Fruit fly (Drosophila melanogaster) whole organism, embryonic: Measurements from ENCODE around the gene CG34148.

ENCODE experiments used
- ATbp ChIP-seq: fragments of 200-800 bp; sonication (Bioruptor generic); optimal IDR thresholded peaks from 2 replicates; lab custom pipeline; 2017; ENCODE audit warnings: missing biosample characterization, mild to moderate bottlenecking, missing genetic modification characterization, missing genetic modification reagents
- Ada2b ChIP-seq: fragments of 200-800 bp; sonication (Bioruptor generic); IDR thresholded peaks from 2 replicates; pipeline ENCODE4 v1.3.6; 2022; ENCODE audit warnings: missing biosample characterization, missing genetic modification characterization
- Adf1 ChIP-seq: fragments of 200-800 bp; sonication (Bioruptor generic); IDR thresholded peaks from 2 replicates; pipeline ENCODE4 v1.3.6; 2022; ENCODE audit warnings: missing biosample characterization, missing genetic modification characterization
- Atf-2 ChIP-seq: fragments of 200-800 bp; sonication (Bioruptor generic); optimal IDR thresholded peaks from 2 replicates; lab custom pipeline; 2016; ENCODE audit warnings: missing biosample characterization, missing genetic modification characterization
- CG10267 ChIP-seq: fragments of 200-800 bp; sonication (Bioruptor generic); optimal IDR thresholded peaks from 2 replicates; lab custom pipeline; 2018; ENCODE audit warnings: missing biosample characterization, mild to moderate bottlenecking, missing genetic modification characterization, moderate library complexity
- CG10462 ChIP-seq: fragments of 200-800 bp; sonication (Bioruptor generic); optimal IDR thresholded peaks from 2 replicates; lab custom pipeline; 2016; ENCODE audit warnings: missing biosample characterization, missing genetic modification characterization
- CG10543 ChIP-seq: fragments of 200-800 bp; sonication (Bioruptor generic); optimal IDR thresholded peaks from 3 replicates; lab custom pipeline; 2017; ENCODE audit warnings: missing biosample characterization, mild to moderate bottlenecking, missing genetic modification characterization, moderate library complexity
- CG10959 ChIP-seq: fragments of 200-800 bp; sonication (Bioruptor generic); IDR thresholded peaks from 2 replicates; pipeline ENCODE4 v1.3.6; 2022; ENCODE audit warnings: missing biosample characterization, missing genetic modification characterization
- CG11247 ChIP-seq: fragments of 200-800 bp; sonication (Bioruptor generic); IDR thresholded peaks from 2 replicates; pipeline ENCODE4 v1.3.6; 2022; ENCODE audit warnings: missing biosample characterization, missing genetic modification characterization
- CG12391 ChIP-seq: fragments of 200-800 bp; sonication (Bioruptor generic); optimal IDR thresholded peaks from 3 replicates; lab custom pipeline; 2018; ENCODE audit warnings: missing biosample characterization, mild to moderate bottlenecking, missing genetic modification characterization, moderate library complexity
- CG13775 ChIP-seq: fragments of 200-800 bp; sonication (Bioruptor generic); optimal IDR thresholded peaks from 3 replicates; lab custom pipeline; 2017; ENCODE audit warnings: missing biosample characterization, mild to moderate bottlenecking, missing genetic modification characterization
- CG1647 ChIP-seq: fragments of 200-800 bp; sonication (Bioruptor generic); optimal IDR thresholded peaks from 3 replicates; lab custom pipeline; 2016; ENCODE audit warnings: missing biosample characterization, missing genetic modification characterization
- CG30020 ChIP-seq: fragments of 200-800 bp; optimal IDR thresholded peaks from 2 replicates; lab custom pipeline; 2019; ENCODE audit warnings: missing biosample characterization, mild to moderate bottlenecking, missing genetic modification characterization, moderate library complexity
- CG31365 ChIP-seq: fragments of 200-800 bp; sonication (Bioruptor generic); optimal IDR thresholded peaks from 2 replicates; lab custom pipeline; 2018; ENCODE audit warnings: missing biosample characterization, mild to moderate bottlenecking, missing genetic modification characterization
- CG34376 ChIP-seq: fragments of 200-800 bp; sonication (Bioruptor generic); optimal IDR thresholded peaks from 2 replicates; lab custom pipeline; 2018; ENCODE audit warnings: missing biosample characterization, mild to moderate bottlenecking, missing genetic modification characterization
- CG42726 ChIP-seq: fragments of 200-800 bp; sonication (Bioruptor generic); IDR thresholded peaks from 2 replicates; pipeline ENCODE4 v1.3.6; 2022; ENCODE audit warnings: missing biosample characterization, missing genetic modification characterization; ENCODE audit not compliant: partially characterized antibody
- CG4282 ChIP-seq: fragments of 200-800 bp; sonication (Bioruptor generic); optimal IDR thresholded peaks from 2 replicates; lab custom pipeline; 2016; ENCODE audit warnings: missing biosample characterization, missing genetic modification characterization
- CG6765 ChIP-seq: fragments of 200-800 bp; sonication (Bioruptor generic); optimal IDR thresholded peaks from 3 replicates; lab custom pipeline; 2017; ENCODE audit warnings: missing biosample characterization, mild to moderate bottlenecking, missing genetic modification characterization
- CG9609 ChIP-seq: fragments of 200-800 bp; sonication (Bioruptor generic); optimal IDR thresholded peaks from 3 replicates; lab custom pipeline; 2016; ENCODE audit warnings: missing biosample characterization, missing genetic modification characterization
- Dek ChIP-seq: fragments of 200-800 bp; sonication (Bioruptor generic); optimal IDR thresholded peaks from 3 replicates; lab custom pipeline; 2019; ENCODE audit warnings: missing biosample characterization, mild to moderate bottlenecking, missing genetic modification characterization, moderate library complexity
- Ets65A ChIP-seq: fragments of 200-800 bp; sonication (Bioruptor generic); peaks from one replicate; lab custom pipeline; 2016; ENCODE audit warnings: missing biosample characterization, missing genetic modification characterization
- GATAe ChIP-seq: fragments of 200-800 bp; sonication (Bioruptor generic); conservative IDR thresholded peaks from 2 replicates; pipeline ENCODE4 v1.3.6; 2022; ENCODE audit warnings: missing biosample characterization, missing genetic modification characterization
- HLH4C ChIP-seq: fragments of 200-800 bp; sonication (Bioruptor generic); IDR thresholded peaks from 3 replicates; pipeline ENCODE4 v1.3.6; 2022; ENCODE audit warnings: missing biosample characterization, missing genetic modification characterization; ENCODE audit not compliant: partially characterized antibody
- HLHmδ ChIP-seq: fragments of 200-800 bp; sonication (Bioruptor generic); optimal IDR thresholded peaks from 2 replicates; lab custom pipeline; 2018; ENCODE audit warnings: missing biosample characterization, mild to moderate bottlenecking, missing genetic modification characterization, moderate library complexity
- Hey ChIP-seq: fragments of 200-800 bp; sonication (Bioruptor generic); optimal IDR thresholded peaks from 3 replicates; lab custom pipeline; 2018; ENCODE audit warnings: missing biosample characterization, mild to moderate bottlenecking, missing genetic modification characterization
- Hmx ChIP-seq: fragments of 200-800 bp; sonication (Bioruptor generic); optimal IDR thresholded peaks from 2 replicates; lab custom pipeline; 2016; ENCODE audit warnings: missing biosample characterization, missing genetic modification characterization
- Hr51 ChIP-seq, 2 experiments: fragments of 200-800 bp; sonication (Bioruptor generic); optimal IDR thresholded peaks; 2 replicates in 1 of 2; 3 replicates in 1 of 2; lab custom pipeline; 2016 to 2018; ENCODE audit warnings: missing biosample characterization in 2 of 2, missing genetic modification characterization in 2 of 2, mild to moderate bottlenecking in 1 of 2, moderate library complexity in 1 of 2
- MTF-1 ChIP-seq: fragments of 200-800 bp; sonication (Bioruptor generic); optimal IDR thresholded peaks from 2 replicates; lab custom pipeline; 2018; ENCODE audit warnings: missing biosample characterization, mild to moderate bottlenecking, missing genetic modification characterization, borderline replicate concordance
- NK7.1 ChIP-seq: fragments of 200-800 bp; sonication (Bioruptor generic); optimal IDR thresholded peaks from 3 replicates; lab custom pipeline; 2016; ENCODE audit warnings: missing biosample characterization, missing genetic modification characterization
- Xrp1 ChIP-seq: fragments of 200-800 bp; sonication (Bioruptor generic); IDR thresholded peaks from 2 replicates; pipeline ENCODE4 v1.3.6; 2022; ENCODE audit warnings: missing biosample characterization, missing genetic modification characterization
- corto ChIP-seq: fragments of 200-800 bp; sonication (Bioruptor generic); optimal IDR thresholded peaks from 2 replicates; lab custom pipeline; 2016; ENCODE audit warnings: missing biosample characterization, mild to moderate bottlenecking, missing genetic modification characterization, moderate library complexity
- fd64A ChIP-seq: fragments of 200-800 bp; sonication (Bioruptor generic); optimal IDR thresholded peaks from 3 replicates; lab custom pipeline; 2018; ENCODE audit warnings: missing biosample characterization, mild to moderate bottlenecking, missing genetic modification characterization
- grau ChIP-seq: fragments of 200-800 bp; optimal IDR thresholded peaks from 3 replicates; lab custom pipeline; 2019; ENCODE audit warnings: missing biosample characterization, mild to moderate bottlenecking, missing genetic modification characterization, moderate library complexity
- gsb ChIP-seq: fragments of 200-800 bp; sonication (Bioruptor generic); IDR thresholded peaks from 2 replicates; pipeline ENCODE4 v1.3.6; 2022; ENCODE audit warnings: missing biosample characterization, missing genetic modification characterization
- her ChIP-seq: fragments of 200-800 bp; sonication (Bioruptor generic); optimal IDR thresholded peaks from 2 replicates; lab custom pipeline; 2016; ENCODE audit warnings: missing biosample characterization, missing genetic modification characterization
- ind ChIP-seq: fragments of 200-800 bp; sonication (Bioruptor generic); optimal IDR thresholded peaks from 3 replicates; lab custom pipeline; 2016; ENCODE audit warnings: missing biosample characterization, missing genetic modification characterization
- jing ChIP-seq: fragments of 200-800 bp; sonication (Bioruptor generic); optimal IDR thresholded peaks from 2 replicates; lab custom pipeline; 2018; ENCODE audit warnings: missing biosample characterization, mild to moderate bottlenecking, missing genetic modification characterization
- kah ChIP-seq: fragments of 200-800 bp; sonication (Bioruptor generic); optimal IDR thresholded peaks from 2 replicates; lab custom pipeline; 2018; ENCODE audit warnings: missing biosample characterization, mild to moderate bottlenecking, missing genetic modification characterization
- lab ChIP-seq: fragments of 200-800 bp; sonication (Bioruptor generic); optimal IDR thresholded peaks from 3 replicates; lab custom pipeline; 2017; ENCODE audit warnings: missing biosample characterization, missing genetic modification characterization, mild to moderate bottlenecking, moderate library complexity, missing genetic modification reagents
- nau ChIP-seq: fragments of 200-800 bp; sonication (Bioruptor generic); optimal IDR thresholded peaks from 3 replicates; lab custom pipeline; 2017; ENCODE audit warnings: missing biosample characterization, mild to moderate bottlenecking, missing genetic modification characterization, missing genetic modification reagents
- nmo ChIP-seq: fragments of 200-800 bp; sonication (Bioruptor generic); optimal IDR thresholded peaks from 2 replicates; lab custom pipeline; 2018; ENCODE audit warnings: missing biosample characterization, mild to moderate bottlenecking, missing genetic modification characterization, moderate library complexity
- oc ChIP-seq: fragments of 200-800 bp; sonication (Bioruptor generic); optimal IDR thresholded peaks from 2 replicates; lab custom pipeline; 2018; ENCODE audit warnings: missing biosample characterization, mild to moderate bottlenecking, missing genetic modification characterization, moderate library complexity
- pnt ChIP-seq: fragments of 200-800 bp; sonication (Bioruptor generic); optimal IDR thresholded peaks from 3 replicates; lab custom pipeline; 2016; ENCODE audit warnings: missing biosample characterization, missing genetic modification characterization
- sd ChIP-seq: fragments of 200-800 bp; sonication (Bioruptor generic); optimal IDR thresholded peaks from 3 replicates; lab custom pipeline; 2018; ENCODE audit warnings: missing biosample characterization, mild to moderate bottlenecking, missing genetic modification characterization, moderate library complexity
- sens ChIP-seq: fragments of 200-800 bp; sonication (Bioruptor generic); peaks from one replicate; lab custom pipeline; 2016; ENCODE audit warnings: missing biosample characterization, missing genetic modification characterization
- sens-2 ChIP-seq: fragments of 200-800 bp; sonication (Bioruptor generic); IDR thresholded peaks from 2 replicates; pipeline ENCODE4 v1.3.6; 2022; ENCODE audit warnings: missing biosample characterization, missing genetic modification characterization
- sim ChIP-seq: fragments of 200-800 bp; sonication (Bioruptor generic); IDR thresholded peaks from 2 replicates; pipeline ENCODE4 v1.3.6; 2022; ENCODE audit warnings: missing biosample characterization, missing genetic modification characterization
- tio ChIP-seq: fragments of 200-800 bp; sonication (Bioruptor generic); optimal IDR thresholded peaks from 2 replicates; lab custom pipeline; 2017; ENCODE audit warnings: missing biosample characterization, missing genetic modification characterization, inconsistent platforms
- twi ChIP-seq: fragments of 200-800 bp; optimal IDR thresholded peaks from 2 replicates; lab custom pipeline; 2019; ENCODE audit warnings: missing biosample characterization, mild to moderate bottlenecking, missing genetic modification characterization, moderate library complexity
- unc-4 ChIP-seq: fragments of 200-800 bp; sonication (Bioruptor generic); IDR thresholded peaks from 2 replicates; pipeline ENCODE4 v1.3.6; 2022; ENCODE audit warnings: missing biosample characterization, missing genetic modification characterization; ENCODE audit not compliant: partially characterized antibody
- zfh1 ChIP-seq: fragments of 200-800 bp; sonication (Bioruptor generic); IDR thresholded peaks from 3 replicates; pipeline ENCODE4 v1.3.6; 2022; ENCODE audit warnings: missing biosample characterization, missing genetic modification characterization

The CG34148 gene

DNA sequence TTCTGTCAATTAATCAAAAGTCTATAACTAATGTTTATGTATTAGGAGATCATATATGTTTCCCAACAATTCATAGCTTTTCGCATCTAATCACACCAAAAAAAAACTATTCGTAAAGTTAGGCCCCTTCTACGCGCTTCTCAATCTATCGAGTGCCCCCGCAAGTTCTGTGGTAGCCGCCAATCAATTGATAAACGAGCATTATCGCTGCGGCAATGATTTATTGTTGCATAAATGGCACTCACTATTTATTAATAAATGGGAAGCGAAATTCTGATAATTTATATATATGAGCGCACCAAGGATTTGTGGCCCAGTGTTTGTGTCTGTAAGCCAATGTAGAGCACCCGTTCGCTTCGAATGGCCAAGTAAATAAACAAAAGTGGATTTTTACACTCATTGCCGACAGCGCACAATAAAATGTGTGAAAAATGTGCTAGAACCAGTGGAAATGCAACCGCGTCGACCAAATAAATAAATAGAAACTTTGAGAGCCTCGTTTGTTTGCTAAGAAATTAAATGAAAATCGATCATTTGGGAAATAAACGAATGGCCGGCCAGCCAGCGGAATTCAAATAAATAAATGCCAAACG lies 7.0 kb downstream of the CG34148 start (continued):
- TF ChIP-seq CG31365 (tag; lab: Kevin White, UChicago), result no peak
- TF ChIP-seq Hey (tag; lab: Kevin White, UChicago), result no peak
- TF ChIP-seq CG42726 (GFP tag; lab: Robert Waterston, UW), result no peak
- no peak for TF ChIP-seq kah (GFP tag; lab: Kevin White, UChicago)
- TF ChIP-seq Adf1, result no peak
- TF ChIP-seq CG10267 (tag; lab: Kevin White, UChicago), result no peak
- peak; percentile 67 for TF ChIP-seq fd64A (GFP tag; lab: Kevin White, UChicago)
- TF ChIP-seq ATbp (GFP tag; lab: Kevin White, UChicago), result no peak
- no peak for TF ChIP-seq HLHmδ
- no peak for TF ChIP-seq NK7.1 (GFP tag; lab: Kevin White, UChicago)
- no peak for TF ChIP-seq Xrp1 (GFP tag; lab: Robert Waterston, UW)
- TF ChIP-seq CG10959 (GFP tag; lab: Robert Waterston, UW), result no peak
- TF ChIP-seq GATAe, result peak; percentile 61
- no peak for TF ChIP-seq oc (tag; lab: Kevin White, UChicago)
- TF ChIP-seq zfh1, result no peak
- TF ChIP-seq CG6765 (GFP tag; lab: Kevin White, UChicago), result no peak
- no peak for TF ChIP-seq tio
- no peak for TF ChIP-seq twi (tag; lab: Kevin White, UChicago)
- no peak for TF ChIP-seq nau (GFP tag; lab: Kevin White, UChicago)
- TF ChIP-seq unc-4 (GFP tag; lab: Robert Waterston, UW), result no peak
- TF ChIP-seq sens-2 (GFP tag; lab: Robert Waterston, UW), result no peak
- TF ChIP-seq MTF-1 (GFP tag; lab: Kevin White, UChicago), result no peak
- no peak for TF ChIP-seq sim (GFP tag; lab: Robert Waterston, UW)
- TF ChIP-seq CG10543 (GFP tag; lab: Kevin White, UChicago), result peak; percentile 40
- TF ChIP-seq CG30020, result no peak
- TF ChIP-seq CG34376 (GFP tag; lab: Kevin White, UChicago), result no peak
- no peak for TF ChIP-seq ind
- no peak for TF ChIP-seq Atf-2 (GFP tag; lab: Kevin White, UChicago)
- no peak for TF ChIP-seq Dek (tag; lab: Kevin White, UChicago)
- TF ChIP-seq sd (tag; lab: Kevin White, UChicago), result peak; percentile 61
- TF ChIP-seq CG12391, result no peak
- TF ChIP-seq her, result no peak
- TF ChIP-seq CG9609, result no peak
- TF ChIP-seq Hr51 (GFP tag; optimal IDR thresholded peaks at IDR 0.05; lab: Kevin White, UChicago), result no peak
- TF ChIP-seq sens (GFP tag; lab: Kevin White, UChicago), result no peak
- no peak for TF ChIP-seq grau (tag; lab: Kevin White, UChicago)
- no peak for TF ChIP-seq jing (GFP tag; lab: Kevin White, UChicago)
- no peak for TF ChIP-seq CG10462 (GFP tag; lab: Kevin White, UChicago)
- no peak for TF ChIP-seq gsb (GFP tag; lab: Robert Waterston, UW)
- TF ChIP-seq pnt (GFP tag; lab: Kevin White, UChicago), result no peak
- no peak for TF ChIP-seq HLH4C (GFP tag; lab: Robert Waterston, UW)
- TF ChIP-seq Hmx (GFP tag; lab: Kevin White, UChicago), result no peak
- TF ChIP-seq CG13775 (GFP tag; lab: Kevin White, UChicago), result no peak
- no peak for TF ChIP-seq CG1647 (GFP tag; lab: Kevin White, UChicago)
- TF ChIP-seq corto (GFP tag; lab: Kevin White, UChicago), result no peak
- TF ChIP-seq lab (GFP tag; lab: Kevin White, UChicago), result peak; percentile 18
- no peak for TF ChIP-seq CG11247 (GFP tag; lab: Robert Waterston, UW)
- TF ChIP-seq nmo (GFP tag; lab: Kevin White, UChicago), result no peak
- no peak for TF ChIP-seq CG4282 (GFP tag; lab: Kevin White, UChicago)
- peak; percentile 92 for TF ChIP-seq Ets65A (GFP tag; lab: Kevin White, UChicago)
- TF ChIP-seq Ada2b (GFP tag; lab: Robert Waterston, UW), result no peak
